Worm (Caenorhabditis elegans) whole organism, young adult: Measurements from ENCODE around the gene F57C2.4.

Source experiments
- B0019.2 ChIP-seq: fragments of 200-800 bp; sonication (Bioruptor generic); conservative IDR thresholded peaks from 2 replicates; pipeline ENCODE4 v1.3.6; 2022; ENCODE audit warnings: missing genetic modification reagents, missing genetic modification characterization, missing compliant biosample characterization
- K12H6.12 ChIP-seq: fragments of 200-800 bp; sonication (Bioruptor generic); optimal IDR thresholded peaks from 2 replicates; lab custom pipeline; 2018; ENCODE audit warnings: mild to moderate bottlenecking, missing genetic modification characterization, missing compliant biosample characterization
- egl-44 ChIP-seq: fragments of 200-800 bp; sonication (Bioruptor generic); IDR thresholded peaks from 2 replicates; pipeline ENCODE4 v1.3.6; 2022; ENCODE audit warnings: missing genetic modification reagents, missing genetic modification characterization, missing compliant biosample characterization
- hlh-12 ChIP-seq: sonication (generic microtip); optimal IDR thresholded peaks from 2 replicates; lab custom pipeline; 2016; ENCODE audit warnings: missing genetic modification characterization, missing compliant biosample characterization
- lir-1 ChIP-seq: fragments of 200-800 bp; sonication (Bioruptor generic); conservative IDR thresholded peaks from 2 replicates; pipeline ENCODE4 v1.3.6; 2022; ENCODE audit warnings: missing genetic modification reagents, missing genetic modification characterization, missing compliant biosample characterization
- nfya-1 ChIP-seq: sonication (generic microtip); optimal IDR thresholded peaks from 2 replicates; lab custom pipeline; 2017; ENCODE audit warnings: antibody characterized with exemption, missing compliant biosample characterization, missing genetic modification characterization, borderline replicate concordance; ENCODE audit not compliant: insufficient read depth
- rcor-1 ChIP-seq: fragments of 200-800 bp; sonication (Bioruptor generic); IDR thresholded peaks from 2 replicates; pipeline ENCODE4 v1.3.6; 2022; ENCODE audit warnings: missing genetic modification reagents, missing genetic modification characterization, missing compliant biosample characterization
- snpc-4 ChIP-seq, 5 experiments: fragments of 150-350 bp in 1 of 5; sonication (generic microtip) in 4 of 5; optimal IDR thresholded peaks; 2 replicates each; lab custom pipeline; 2014 to 2018; ENCODE audit warnings: missing genetic modification characterization in 5 of 5, missing biosample characterization in 3 of 5, antibody characterized with exemption in 2 of 5, mild to moderate bottlenecking in 2 of 5, missing compliant biosample characterization in 2 of 5, missing genotype in 2 of 5, moderate library complexity in 2 of 5, missing genetic modification reagents in 1 of 5
- unc-62 ChIP-seq: fragments of 150-350 bp; optimal IDR thresholded peaks from 2 replicates; lab custom pipeline; 2014; ENCODE audit warnings: missing biosample characterization, missing genetic modification reagents, missing genetic modification characterization

- TF ChIP-seq snpc-4 (GFP tag; optimal IDR thresholded peaks at IDR 0.05; lab: Kevin White, UChicago) (no peak), snpc-4 (tag; optimal IDR thresholded peaks at IDR 0.05; lab: Kevin White, UChicago) (no peak), K12H6.12 (tag; lab: Kevin White, UChicago) (no peak), unc-62 (GFP tag; lab: Kevin White, UChicago) (no peak), egl-44 (GFP tag; lab: Robert Waterston, UW) (no peak), hlh-12 (tag; lab: Kevin White, UChicago) (no peak), rcor-1 (no peak), B0019.2 (GFP tag; lab: Robert Waterston, UW) (no peak), nfya-1 (tag; lab: Kevin White, UChicago) (no peak), lir-1 (GFP tag; lab: Robert Waterston, UW) (no peak)
These were observed 48.2 kb downstream of the F57C2.4 start, which contains the start of gene madf-5 for ce11 chrII:14573315-14573714.
